Worm (Caenorhabditis elegans) whole organism, L2 larva: ENCODE data around the gene nrde-1.

ENCODE experiments used
- C34F6.9 ChIP-seq: fragments of 150-350 bp; optimal IDR thresholded peaks from 2 replicates; lab custom pipeline; 2014; ENCODE audit warnings: missing biosample characterization, missing genetic modification characterization
- F13H6.1 ChIP-seq: sonication (generic microtip); optimal IDR thresholded peaks from 2 replicates; lab custom pipeline; 2016; ENCODE audit warnings: missing genetic modification characterization, missing compliant biosample characterization
- R02D3.7 ChIP-seq: fragments of 150-350 bp; optimal IDR thresholded peaks from 2 replicates; lab custom pipeline; 2014; ENCODE audit warnings: missing biosample characterization, missing genetic modification characterization
- Y55F3AM.14 ChIP-seq: fragments of 200-800 bp; sonication (Bioruptor generic); optimal IDR thresholded peaks from 2 replicates; lab custom pipeline; 2018; ENCODE audit warnings: mild to moderate bottlenecking, missing genetic modification characterization, missing compliant biosample characterization
- ZK546.5 ChIP-seq: sonication (generic microtip); optimal IDR thresholded peaks from 2 replicates; lab custom pipeline; 2017; ENCODE audit warnings: missing biosample characterization, missing genetic modification characterization
- alr-1 ChIP-seq: fragments of 150-350 bp; optimal IDR thresholded peaks from 2 replicates; lab custom pipeline; 2014; ENCODE audit warnings: missing biosample characterization, missing genetic modification characterization
- aly-2 ChIP-seq: fragments of 150-350 bp; optimal IDR thresholded peaks from 2 replicates; lab custom pipeline; 2014; ENCODE audit warnings: missing biosample characterization, missing genetic modification characterization
- ama-1 ChIP-seq: fragments of 150-350 bp; optimal IDR thresholded peaks from 2 replicates; lab custom pipeline; 2018; ENCODE audit warnings: inconsistent platforms
- blmp-1 ChIP-seq: sonication (generic microtip); optimal IDR thresholded peaks from 2 replicates; lab custom pipeline; 2017; ENCODE audit warnings: missing genetic modification characterization, mild to moderate bottlenecking, missing compliant biosample characterization, antibody characterized with exemption, moderate library complexity; ENCODE audit not compliant: insufficient read depth
- ceh-16 ChIP-seq: fragments of 150-350 bp; optimal IDR thresholded peaks from 2 replicates; lab custom pipeline; 2014; ENCODE audit warnings: missing biosample characterization, missing genetic modification characterization
- ceh-82 ChIP-seq: fragments of 150-350 bp; optimal IDR thresholded peaks from 2 replicates; lab custom pipeline; 2014; ENCODE audit warnings: missing biosample characterization, missing genetic modification characterization
- crh-2 ChIP-seq: sonication (generic microtip); optimal IDR thresholded peaks from 2 replicates; lab custom pipeline; 2017; ENCODE audit warnings: missing biosample characterization, missing genetic modification characterization
- dmd-4 ChIP-seq: sonication (generic microtip); optimal IDR thresholded peaks from 2 replicates; lab custom pipeline; 2017; ENCODE audit warnings: missing biosample characterization, missing genetic modification characterization
- egl-27 ChIP-seq: sonication (generic microtip); optimal IDR thresholded peaks from 3 replicates; lab custom pipeline; 2017; ENCODE audit warnings: missing biosample characterization, missing genetic modification reagents, missing genetic modification characterization
- elt-1 ChIP-seq: fragments of 150-350 bp; optimal IDR thresholded peaks from 2 replicates; lab custom pipeline; 2014; ENCODE audit warnings: missing biosample characterization, missing genetic modification characterization
- elt-3 ChIP-seq: sonication (generic microtip); optimal IDR thresholded peaks from 2 replicates; lab custom pipeline; 2017; ENCODE audit warnings: missing biosample characterization, missing genetic modification characterization
- fos-1 ChIP-seq: fragments of 150-350 bp; optimal IDR thresholded peaks from 2 replicates; lab custom pipeline; 2014; ENCODE audit warnings: missing biosample characterization, missing genetic modification characterization
- gmeb-1 ChIP-seq: fragments of 150-350 bp; optimal IDR thresholded peaks from 2 replicates; lab custom pipeline; 2014; ENCODE audit warnings: missing biosample characterization, missing genetic modification characterization
- lin-11 ChIP-seq: fragments of 150-350 bp; sonication (generic microtip); optimal IDR thresholded peaks from 2 replicates; lab custom pipeline; 2014; ENCODE audit warnings: missing biosample characterization, missing genetic modification characterization, inconsistent platforms, mixed read lengths
- lin-13 ChIP-seq: fragments of 150-350 bp; optimal IDR thresholded peaks from 2 replicates; lab custom pipeline; 2014; ENCODE audit warnings: missing biosample characterization, missing genetic modification reagents, missing genetic modification characterization
- lin-39 ChIP-seq: fragments of 150-350 bp; optimal IDR thresholded peaks from 2 replicates; lab custom pipeline; 2014; ENCODE audit warnings: missing biosample characterization, missing genetic modification reagents, missing genetic modification characterization
- lsy-2 ChIP-seq, 2 experiments: fragments of 150-350 bp in 1 of 2; sonication (generic microtip) in 1 of 2; optimal IDR thresholded peaks; 2 replicates each; lab custom pipeline; 2014 to 2017; ENCODE audit warnings: missing biosample characterization in 2 of 2, missing genetic modification characterization in 2 of 2
- mab-5 ChIP-seq: fragments of 150-350 bp; optimal IDR thresholded peaks from 2 replicates; lab custom pipeline; 2014; ENCODE audit warnings: missing biosample characterization, missing genetic modification characterization
- mbf-1 ChIP-seq: sonication (generic microtip); optimal IDR thresholded peaks from 2 replicates; lab custom pipeline; 2017; ENCODE audit warnings: missing biosample characterization, missing genetic modification characterization
- mdl-1 ChIP-seq, 2 experiments: fragments of 150-350 bp in 1 of 2; sonication (generic microtip) in 1 of 2; optimal IDR thresholded peaks; 2 replicates each; lab custom pipeline; 2017; ENCODE audit warnings: missing biosample characterization in 2 of 2, missing genetic modification characterization in 2 of 2
- nhr-10 ChIP-seq: sonication (generic microtip); optimal IDR thresholded peaks from 2 replicates; lab custom pipeline; 2017; ENCODE audit warnings: missing biosample characterization, missing genetic modification characterization
- nhr-11 ChIP-seq: fragments of 150-350 bp; optimal IDR thresholded peaks from 2 replicates; lab custom pipeline; 2014; ENCODE audit warnings: missing biosample characterization, missing genetic modification characterization
- nhr-12 ChIP-seq: fragments of 150-350 bp; optimal IDR thresholded peaks from 2 replicates; lab custom pipeline; 2014; ENCODE audit warnings: missing biosample characterization, missing genetic modification characterization
- nhr-129 ChIP-seq: fragments of 150-350 bp; optimal IDR thresholded peaks from 2 replicates; lab custom pipeline; 2014; ENCODE audit warnings: missing biosample characterization, missing genetic modification characterization
- nhr-21 ChIP-seq: fragments of 150-350 bp; optimal IDR thresholded peaks from 2 replicates; lab custom pipeline; 2014; ENCODE audit warnings: missing biosample characterization, missing genetic modification characterization
- nhr-23 ChIP-seq: fragments of 150-350 bp; optimal IDR thresholded peaks from 2 replicates; lab custom pipeline; 2014; ENCODE audit warnings: missing biosample characterization, missing genetic modification reagents, missing genetic modification characterization
- nhr-237 ChIP-seq: fragments of 150-350 bp; optimal IDR thresholded peaks from 2 replicates; lab custom pipeline; 2014; ENCODE audit warnings: missing biosample characterization, missing genetic modification characterization
- nhr-25 ChIP-seq: fragments of 150-350 bp; sonication (generic microtip); optimal IDR thresholded peaks from 3 replicates; lab custom pipeline; 2014; ENCODE audit warnings: missing biosample characterization, missing genetic modification characterization
- nhr-6 ChIP-seq: fragments of 150-350 bp; optimal IDR thresholded peaks from 2 replicates; lab custom pipeline; 2014; ENCODE audit warnings: missing biosample characterization, missing genetic modification characterization
- nhr-77 ChIP-seq: fragments of 150-350 bp; optimal IDR thresholded peaks from 2 replicates; lab custom pipeline; 2014; ENCODE audit warnings: missing biosample characterization, missing genetic modification characterization
- peb-1 ChIP-seq: fragments of 150-350 bp; optimal IDR thresholded peaks from 2 replicates; lab custom pipeline; 2014; ENCODE audit warnings: missing biosample characterization, missing genetic modification characterization
- sem-4 ChIP-seq: fragments of 150-350 bp; optimal IDR thresholded peaks from 2 replicates; lab custom pipeline; 2014; ENCODE audit warnings: missing biosample characterization, missing genetic modification reagents, missing genetic modification characterization
- skn-1 ChIP-seq: sonication (generic microtip); optimal IDR thresholded peaks from 2 replicates; lab custom pipeline; 2017; ENCODE audit warnings: missing biosample characterization, missing genetic modification characterization
- sma-3 ChIP-seq: sonication (generic microtip); optimal IDR thresholded peaks from 2 replicates; lab custom pipeline; 2016; ENCODE audit warnings: missing genetic modification reagents, missing genetic modification characterization, missing compliant biosample characterization
- sma-9 ChIP-seq, 2 experiments: fragments of 150-350 bp in 1 of 2; sonication (generic microtip) in 1 of 2; optimal IDR thresholded peaks; 2 replicates each; lab custom pipeline; 2014 to 2016; ENCODE audit warnings: missing genetic modification characterization in 2 of 2, mild to moderate bottlenecking in 1 of 2, missing biosample characterization in 1 of 2, missing compliant biosample characterization in 1 of 2, missing genetic modification reagents in 1 of 2, moderate library complexity in 1 of 2
- snpc-4 ChIP-seq: fragments of 150-350 bp; optimal IDR thresholded peaks from 2 replicates; lab custom pipeline; 2014; ENCODE audit warnings: missing biosample characterization, missing genetic modification characterization
- unc-39 ChIP-seq: fragments of 150-350 bp; optimal IDR thresholded peaks from 2 replicates; lab custom pipeline; 2014; ENCODE audit warnings: missing biosample characterization, missing genetic modification characterization
- unc-55 ChIP-seq: fragments of 150-350 bp; sonication (generic microtip); optimal IDR thresholded peaks from 3 replicates; lab custom pipeline; 2014; ENCODE audit warnings: missing biosample characterization, missing genetic modification reagents, missing genetic modification characterization
- unc-62 ChIP-seq: fragments of 150-350 bp; optimal IDR thresholded peaks from 2 replicates; lab custom pipeline; 2014; ENCODE audit warnings: missing biosample characterization, missing genetic modification reagents, missing genetic modification characterization
- zag-1 ChIP-seq: fragments of 150-350 bp; optimal IDR thresholded peaks from 2 replicates; lab custom pipeline; 2014; ENCODE audit warnings: missing biosample characterization, missing genetic modification characterization
- ztf-1 ChIP-seq: fragments of 200-800 bp; sonication (Bioruptor generic); conservative IDR thresholded peaks from 2 replicates; pipeline ENCODE4 v1.3.6; 2022; ENCODE audit warnings: missing genetic modification characterization, missing compliant biosample characterization
- ztf-11 ChIP-seq: sonication (generic microtip); optimal IDR thresholded peaks from 2 replicates; lab custom pipeline; 2017; ENCODE audit warnings: missing biosample characterization, missing genetic modification characterization
- ztf-4 ChIP-seq: fragments of 150-350 bp; optimal IDR thresholded peaks from 2 replicates; lab custom pipeline; 2014; ENCODE audit warnings: missing biosample characterization, missing genetic modification characterization

Gene nrde-1

DNA sequence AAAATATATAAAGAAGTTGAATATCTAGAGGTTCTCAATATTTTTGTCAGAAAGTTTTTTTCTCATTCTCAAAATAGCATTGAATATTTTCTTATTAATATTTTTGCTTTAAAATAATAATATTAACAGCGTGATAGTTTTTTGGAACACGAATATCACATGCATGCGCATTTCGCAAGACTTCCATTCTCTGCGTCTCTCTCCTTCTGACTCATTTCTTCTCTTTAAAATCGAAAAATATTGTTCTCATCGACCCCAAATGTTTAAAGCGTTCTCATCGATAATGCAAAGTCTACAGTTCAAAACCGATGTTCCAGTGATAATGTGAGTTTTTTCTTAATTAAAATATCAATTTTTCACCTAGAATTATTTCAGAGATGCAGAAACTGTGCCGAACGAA is 9.9 kb upstream of the nrde-1 start, which contains the start of gene C14B1.3:
C14B1.3 (plus strand) TSS at position 168 of the 400 bp plus-strand sequence.
- no peak for TF ChIP-seq nhr-23 (tag; lab: Kevin White, UChicago)
- no peak for TF ChIP-seq skn-1
- TF ChIP-seq snpc-4: no peak
- no peak for TF ChIP-seq nhr-77 (tag; lab: Kevin White, UChicago)
- TF ChIP-seq lin-11: no peak
- peak; percentile 86 for TF ChIP-seq C34F6.9 (tag; lab: Kevin White, UChicago)
- TF ChIP-seq alr-1 (tag; lab: Kevin White, UChicago): no peak
- TF ChIP-seq mdl-1 (tag; optimal IDR thresholded peaks at IDR 0.05; lab: Kevin White, UChicago): peak in 1 of 2 experiments; percentile 11
- no peak for TF ChIP-seq Y55F3AM.14
- peak; percentile 4 for TF ChIP-seq blmp-1
- no peak for TF ChIP-seq nhr-11 (tag; lab: Kevin White, UChicago)
- peak; percentile 90 for TF ChIP-seq fos-1 (tag; lab: Kevin White, UChicago)
- TF ChIP-seq R02D3.7 (tag; lab: Kevin White, UChicago): no peak
- TF ChIP-seq nhr-25 (tag; lab: Kevin White, UChicago): no peak
- TF ChIP-seq ZK546.5 (tag; lab: Kevin White, UChicago): no peak
- no peak for TF ChIP-seq lin-39 (tag; lab: Kevin White, UChicago)
- TF ChIP-seq ztf-11 (tag; lab: Kevin White, UChicago): no peak
- TF ChIP-seq unc-39 (tag; lab: Kevin White, UChicago): no peak
- TF ChIP-seq ama-1 (lab: Kevin White, UChicago): no peak
- no peak for TF ChIP-seq ztf-4
- TF ChIP-seq sma-9 (GFP tag; optimal IDR thresholded peaks at IDR 0.05; lab: Kevin White, UChicago): peak; percentile 4
- no peak for TF ChIP-seq sma-9 (tag; optimal IDR thresholded peaks at IDR 0.05; lab: Kevin White, UChicago)
- TF ChIP-seq ceh-82 (tag; lab: Kevin White, UChicago): no peak
- no peak for TF ChIP-seq mab-5 (tag; lab: Kevin White, UChicago)
- TF ChIP-seq nhr-10 (tag; lab: Kevin White, UChicago): no peak
- no peak for TF ChIP-seq aly-2 (tag; lab: Kevin White, UChicago)
- TF ChIP-seq nhr-237: no peak
- no peak for TF ChIP-seq gmeb-1 (tag; lab: Kevin White, UChicago)
- TF ChIP-seq ztf-1 (GFP tag; lab: Robert Waterston, UW): no peak
- TF ChIP-seq lsy-2 (tag; optimal IDR thresholded peaks at IDR 0.05; lab: Kevin White, UChicago): peak in 1 of 2 experiments; percentile 50
- TF ChIP-seq crh-2 (tag; lab: Kevin White, UChicago): peak; percentile 32
- TF ChIP-seq egl-27 (tag; lab: Kevin White, UChicago): no peak
- TF ChIP-seq zag-1 (tag; lab: Kevin White, UChicago): no peak
- peak; percentile 21 for TF ChIP-seq nhr-129 (tag; lab: Kevin White, UChicago)
- TF ChIP-seq sma-3: peak; percentile 19
- TF ChIP-seq sem-4 (tag; lab: Kevin White, UChicago): peak; percentile 28
- no peak for TF ChIP-seq F13H6.1 (tag; lab: Kevin White, UChicago)
- TF ChIP-seq unc-62 (GFP tag; lab: Kevin White, UChicago): no peak
- no peak for TF ChIP-seq elt-3 (tag; lab: Kevin White, UChicago)
- no peak for TF ChIP-seq nhr-6 (tag; lab: Kevin White, UChicago)
- TF ChIP-seq elt-1: no peak
- TF ChIP-seq nhr-21 (tag; lab: Kevin White, UChicago): no peak
- TF ChIP-seq mbf-1: no peak
- no peak for TF ChIP-seq dmd-4 (tag; lab: Kevin White, UChicago)
- TF ChIP-seq peb-1 (tag; lab: Kevin White, UChicago): no peak
- TF ChIP-seq nhr-12 (tag; lab: Kevin White, UChicago): no peak
- TF ChIP-seq lin-13 (GFP tag; lab: Kevin White, UChicago): peak; percentile 34
- no peak for TF ChIP-seq ceh-16 (tag; lab: Kevin White, UChicago)
- TF ChIP-seq unc-55 (GFP tag; lab: Kevin White, UChicago): peak; percentile 56
